Worm (Caenorhabditis elegans): ENCODE results near the gene Y116F11A.1.

Gene Y116F11A.1

ce11 chrV:19755260-19755659 lies 24.9 kb downstream of the Y116F11A.1 start, which contains the start of gene clec-50:
TSS of gene clec-50 (minus strand) at chrV:19755368.
- no peak for TF ChIP-seq him-1 (tag; optimal IDR thresholded peaks at IDR 0.05)
- TF ChIP-seq W03F9.2 (tag; optimal IDR thresholded peaks at IDR 0.05), result no peak
- no peak for TF ChIP-seq dao-5 (tag; optimal IDR thresholded peaks at IDR 0.05)

- TF ChIP-seq dao-5 (tag; optimal IDR thresholded peaks at IDR 0.05), result no peak
- no peak for TF ChIP-seq W03F9.2 (tag; optimal IDR thresholded peaks at IDR 0.05)
- no peak for TF ChIP-seq him-1 (tag; optimal IDR thresholded peaks at IDR 0.05)
Observed at ce11 chrV:19756253-19756652, 25.9 kb downstream of the Y116F11A.1 start, which contains the start of gene W04E12.9. TSS of gene W04E12.9 (plus strand) at chrV:19756553.

- TF ChIP-seq W03F9.2 (tag; optimal IDR thresholded peaks at IDR 0.05), result no peak
- no peak for TF ChIP-seq him-1 (tag; optimal IDR thresholded peaks at IDR 0.05)
- TF ChIP-seq dao-5 (tag; optimal IDR thresholded peaks at IDR 0.05), result no peak
Observed at ce11 chrV:19759282-19759681, 28.9 kb downstream of the Y116F11A.1 start.

DNA sequence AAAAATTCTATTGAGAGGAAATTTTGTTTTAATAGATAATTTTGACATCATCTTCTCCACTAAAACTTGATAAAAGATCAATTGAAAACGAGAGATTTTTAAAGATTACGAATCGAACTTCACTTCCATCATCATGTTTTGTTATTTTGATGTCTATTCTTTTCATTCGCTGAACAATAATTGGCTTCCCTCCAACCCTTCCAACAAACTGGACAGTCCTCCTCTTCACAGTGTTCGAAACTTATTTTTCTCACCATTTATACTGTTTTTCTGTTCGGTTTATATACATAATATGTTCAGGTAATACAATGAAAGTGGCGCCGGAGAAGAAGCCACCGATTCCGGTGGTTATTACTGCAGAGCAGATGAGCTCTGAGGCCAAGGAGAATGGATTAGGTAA lies 30.4 kb downstream of the Y116F11A.1 start, which contains the start of gene M162.5:
M162.5 (plus strand) TSS at position 301 of the 400 bp plus-strand sequence.
- TF ChIP-seq him-1 (tag; optimal IDR thresholded peaks at IDR 0.05) (no peak), dao-5 (tag; optimal IDR thresholded peaks at IDR 0.05) (no peak), W03F9.2 (tag; optimal IDR thresholded peaks at IDR 0.05) (no peak)

DNA sequence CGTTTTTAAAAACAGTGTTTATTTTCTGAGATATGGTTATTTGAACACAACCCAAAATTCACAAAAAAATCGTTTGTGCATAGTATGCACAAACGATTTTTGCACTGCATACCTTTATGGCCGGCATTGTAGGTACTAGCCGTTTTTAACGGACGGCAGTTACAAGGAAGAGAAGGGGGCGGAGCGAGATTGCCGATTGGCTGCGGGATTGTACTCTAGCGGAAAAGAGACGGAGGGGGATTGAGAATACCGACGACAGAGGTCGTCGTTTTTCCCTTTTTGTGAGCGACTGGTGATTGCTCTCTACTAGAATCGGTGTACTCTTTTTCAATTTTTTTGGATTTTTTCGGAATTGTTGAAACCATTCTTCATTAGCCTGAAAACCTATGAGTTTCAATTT lies 37.3 kb downstream of the Y116F11A.1 start:
- no peak for TF ChIP-seq W03F9.2 (tag; optimal IDR thresholded peaks at IDR 0.05)

ce11 chrV:19771660-19772059 lies 41.3 kb downstream of the Y116F11A.1 start, which contains the start of gene M162.15:
TSS of gene M162.15 (minus strand) at chrV:19771760.
- TF ChIP-seq dao-5 (tag; optimal IDR thresholded peaks at IDR 0.05) (no peak), him-1 (tag; optimal IDR thresholded peaks at IDR 0.05) (no peak), W03F9.2 (tag; optimal IDR thresholded peaks at IDR 0.05) (no peak)

DNA sequence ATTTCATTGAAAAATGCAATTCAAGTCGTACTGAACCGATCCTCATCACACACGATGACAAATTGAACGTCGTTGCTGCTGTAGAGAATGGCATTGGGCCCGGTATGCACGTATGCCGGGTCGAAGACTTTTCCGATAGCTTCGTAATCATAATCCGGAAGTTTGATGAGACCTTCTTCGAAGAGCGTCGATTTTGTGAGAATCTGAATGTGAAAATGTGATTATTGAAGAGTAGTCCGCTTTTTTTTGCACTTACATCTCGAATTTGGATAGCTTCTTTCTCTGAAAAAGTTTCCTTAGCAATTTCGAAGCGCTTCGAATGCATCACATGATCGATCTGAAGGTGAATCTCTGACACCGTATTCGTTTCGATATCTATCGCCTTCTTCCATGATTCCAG lies 46.8 kb downstream of the Y116F11A.1 start, which contains the start of gene fbxa-118:
fbxa-118 (minus strand) TSS at position 101 of the 400 bp plus-strand sequence.
- TF ChIP-seq dao-5 (tag; optimal IDR thresholded peaks at IDR 0.05) (no peak), him-1 (tag; optimal IDR thresholded peaks at IDR 0.05) (no peak), W03F9.2 (tag; optimal IDR thresholded peaks at IDR 0.05) (no peak)

DNA sequence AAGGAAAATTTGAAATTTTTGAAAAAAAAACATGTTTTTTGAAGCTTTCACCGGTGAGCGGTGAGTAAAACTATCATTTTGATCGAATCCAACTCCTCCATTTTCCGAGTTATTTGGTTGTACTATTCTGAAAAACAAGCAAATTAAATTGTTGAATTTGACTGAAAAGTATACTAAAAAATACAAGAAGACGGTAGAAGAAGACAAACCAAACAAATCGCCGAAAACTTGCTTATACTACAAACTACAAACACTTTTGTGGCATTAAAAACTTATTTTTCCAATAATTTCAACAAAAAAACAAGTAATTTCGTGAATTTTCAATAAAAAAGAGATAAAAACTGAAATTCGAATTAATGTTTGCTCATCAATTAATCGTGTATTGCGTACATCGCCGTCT lies 48.2 kb downstream of the Y116F11A.1 start, which contains the start of gene fbxa-194:
fbxa-194 (minus strand) TSS at position 101 of the 400 bp plus-strand sequence.
- TF ChIP-seq him-1 (tag; optimal IDR thresholded peaks at IDR 0.05) (no peak), W03F9.2 (tag; optimal IDR thresholded peaks at IDR 0.05) (no peak), dao-5 (tag; optimal IDR thresholded peaks at IDR 0.05) (no peak)

ce11 chrV:19779220-19779619 lies 48.8 kb downstream of the Y116F11A.1 start:
- TF ChIP-seq W03F9.2 (tag; optimal IDR thresholded peaks at IDR 0.05) (no peak), dao-5 (tag; optimal IDR thresholded peaks at IDR 0.05) (no peak), him-1 (tag; optimal IDR thresholded peaks at IDR 0.05) (no peak)
